Fruit fly (Drosophila melanogaster): Measurements from ENCODE around the gene Dnali1.

Gene Dnali1

DNA sequence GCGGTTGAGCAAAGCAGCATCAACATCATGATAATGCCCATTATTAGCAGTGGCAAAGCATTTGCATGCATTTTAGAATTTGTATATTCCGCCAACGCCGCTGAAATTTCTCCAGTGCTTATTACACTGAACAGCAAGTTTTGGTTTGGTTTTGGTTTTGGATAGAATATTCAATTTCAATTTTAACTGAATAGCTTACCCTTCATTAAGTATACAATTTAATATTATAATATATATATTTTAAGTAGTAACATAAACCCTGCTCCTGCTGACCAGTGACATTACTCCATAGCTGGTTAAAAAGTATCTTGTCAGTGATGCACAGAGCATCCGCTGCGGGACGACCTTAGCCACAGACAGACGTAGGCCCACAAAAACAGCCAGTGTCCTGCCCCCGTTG lies 45.7 kb downstream of the Dnali1 start (continued):
- TF ChIP-seq dmrt99B (tag; optimal IDR thresholded peaks at IDR 0.05) (peak; percentile 36), Scr (GFP tag; IDR thresholded peaks at IDR 0.05; ENCODE audit: partially characterized antibody) (no peak), C15 (GFP tag; IDR thresholded peaks at IDR 0.05) (no peak), al (GFP tag; IDR thresholded peaks at IDR 0.05) (no peak), CG31365 (tag; optimal IDR thresholded peaks at IDR 0.05) (no peak), CG10209 (GFP tag; optimal IDR thresholded peaks at IDR 0.05) (no peak), Lim3 (GFP tag; IDR thresholded peaks at IDR 0.05) (no peak), CG4730 (GFP tag; IDR thresholded peaks at IDR 0.05) (no peak), CG32532 (GFP tag; IDR thresholded peaks at IDR 0.05) (no peak), pb (GFP tag; optimal IDR thresholded peaks at IDR 0.05) (no peak), CG10565 (GFP tag; optimal IDR thresholded peaks at IDR 0.05) (no peak), en (GFP tag; optimal IDR thresholded peaks at IDR 0.05) (no peak), Hmr (GFP tag; optimal IDR thresholded peaks at IDR 0.05) (no peak), Ets65A (GFP tag) (no peak), Sox102F (GFP tag; optimal IDR thresholded peaks at IDR 0.05) (peak; percentile 43), CG6854 (GFP tag; optimal IDR thresholded peaks at IDR 0.05) (no peak), gcm (GFP tag; optimal IDR thresholded peaks at IDR 0.05) (no peak), az2 (GFP tag; optimal IDR thresholded peaks at IDR 0.05) (no peak), stwl (tag; optimal IDR thresholded peaks at IDR 0.05) (no peak), fd96Cb (tag; optimal IDR thresholded peaks at IDR 0.05) (no peak), CG14050 (GFP tag; IDR thresholded peaks at IDR 0.05) (no peak), repo (GFP tag; optimal IDR thresholded peaks at IDR 0.05) (no peak), HLH4C (GFP tag; IDR thresholded peaks at IDR 0.05; ENCODE audit: partially characterized antibody) (no peak), NC2β (GFP tag; optimal IDR thresholded peaks at IDR 0.05) (no peak), hbn (GFP tag; IDR thresholded peaks at IDR 0.05; ENCODE audit: partially characterized antibody) (no peak), row (GFP tag; IDR thresholded peaks at IDR 0.05) (0 out of 3 replicates have a peak, but pooled peaks have one; percentile 21), crc (GFP tag; optimal IDR thresholded peaks at IDR 0.05) (no peak), gem (tag; optimal IDR thresholded peaks at IDR 0.05) (peak; percentile 38), CG14667 (GFP tag; IDR thresholded peaks at IDR 0.05) (peak; percentile 16; the same call in 1 of the 2 replicates), Hr51 (GFP tag; optimal IDR thresholded peaks at IDR 0.05) (peak in 1 of 2 experiments; percentile 21), ci (GFP tag; IDR thresholded peaks at IDR 0.05) (peak; percentile 46; the same call in 2 of the 3 replicates), dysf (GFP tag; IDR thresholded peaks at IDR 0.05) (0 out of 3 replicates have a peak, but pooled peaks have one; percentile 17), CG17328 (GFP tag; IDR thresholded peaks at IDR 0.05) (no peak), YL-1 (GFP tag; optimal IDR thresholded peaks at IDR 0.05) (no peak), bsh (GFP tag; optimal IDR thresholded peaks at IDR 0.05) (peak in 1 of 2 experiments; percentile 38), ham (GFP tag; IDR thresholded peaks at IDR 0.05) (no peak), CG11696 (GFP tag; IDR thresholded peaks at IDR 0.05) (no peak), CG6654 (GFP tag; optimal IDR thresholded peaks at IDR 0.05) (no peak), CG32767 (GFP tag; IDR thresholded peaks at IDR 0.05) (no peak), CG1647 (GFP tag; optimal IDR thresholded peaks at IDR 0.05) (no peak), Stat92E (GFP tag; optimal IDR thresholded peaks at IDR 0.05) (no peak), CG4707 (GFP tag; optimal IDR thresholded peaks at IDR 0.05) (no peak), br (optimal IDR thresholded peaks at IDR 0.05) (no peak), Asciz (GFP tag; optimal IDR thresholded peaks at IDR 0.05) (no peak), CG7839 (tag; optimal IDR thresholded peaks at IDR 0.05) (peak; percentile 2), CG8359 (GFP tag; optimal IDR thresholded peaks at IDR 0.05; ENCODE audit: borderline replicate concordance) (no peak), Taf1 (GFP tag; IDR thresholded peaks at IDR 0.05) (no peak), CG10366 (GFP tag; IDR thresholded peaks at IDR 0.05) (peak; percentile 7; the same call in 1 of the 2 replicates), CG10431 (GFP tag; optimal IDR thresholded peaks at IDR 0.05) (no peak), pan (optimal IDR thresholded peaks at IDR 0.05) (no peak), pan (GFP tag; optimal IDR thresholded peaks at IDR 0.05 in 1 of 2, IDR thresholded peaks at IDR 0.05 in 1 of 2) (peak in 1 of 2 experiments; percentile 30)

Measured in whole organism, embryonic.